Worm (Caenorhabditis elegans): ENCODE measurements around the gene T23F2.4.

Gene T23F2.4

DNA sequence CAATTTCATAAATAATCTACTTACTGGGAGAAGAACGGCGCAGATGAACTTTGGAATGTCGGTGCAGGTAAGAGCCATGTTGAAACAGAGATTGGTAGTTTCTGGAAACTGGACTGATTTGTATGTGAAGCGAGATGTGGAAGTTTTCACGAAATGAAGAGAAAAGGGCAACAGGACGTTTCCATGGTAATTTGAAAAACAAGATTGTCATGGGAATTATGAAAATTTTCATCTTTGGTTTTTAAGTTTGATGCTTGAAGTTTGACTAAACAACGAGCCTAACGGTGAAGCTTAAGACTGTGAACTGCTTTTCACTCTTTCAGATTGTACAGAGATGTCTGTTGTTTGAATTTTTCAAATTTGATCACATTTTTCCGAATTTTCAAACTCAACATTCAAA, 2.7 kb downstream of the T23F2.4 start, which contains the start of gene T23F2.3:
Gene T23F2.3, minus strand, starts transcription at position 101 of the 400 bp plus-strand sequence.
- no peak for TF ChIP-seq unc-62 (GFP tag; optimal IDR thresholded peaks at IDR 0.05)

- TF ChIP-seq unc-62 (GFP tag; optimal IDR thresholded peaks at IDR 0.05) = no peak
Observed at ce11 chrX:5509114-5509877, 5.6 kb downstream of the T23F2.4 start.

DNA sequence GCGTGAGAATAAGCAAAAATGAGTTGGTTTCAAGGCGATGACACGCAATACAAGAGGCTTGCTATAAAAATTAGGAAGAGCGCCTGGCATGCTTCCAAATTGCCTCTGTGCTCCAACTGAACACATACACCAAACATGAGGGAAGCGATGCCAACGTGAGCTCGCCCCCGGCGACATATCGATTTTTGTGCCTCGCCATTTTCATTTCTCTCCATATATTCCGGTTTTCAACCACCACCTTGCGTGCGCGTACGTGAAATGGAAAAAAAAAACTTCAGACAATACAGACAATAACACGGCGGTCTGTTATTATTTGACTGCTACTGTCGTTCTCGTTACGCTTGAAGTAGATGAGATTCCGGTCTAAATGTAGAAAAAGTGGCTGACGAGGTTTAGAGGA, 7.0 kb downstream of the T23F2.4 start:
- TF ChIP-seq unc-62 (GFP tag; optimal IDR thresholded peaks at IDR 0.05) = no peak

DNA sequence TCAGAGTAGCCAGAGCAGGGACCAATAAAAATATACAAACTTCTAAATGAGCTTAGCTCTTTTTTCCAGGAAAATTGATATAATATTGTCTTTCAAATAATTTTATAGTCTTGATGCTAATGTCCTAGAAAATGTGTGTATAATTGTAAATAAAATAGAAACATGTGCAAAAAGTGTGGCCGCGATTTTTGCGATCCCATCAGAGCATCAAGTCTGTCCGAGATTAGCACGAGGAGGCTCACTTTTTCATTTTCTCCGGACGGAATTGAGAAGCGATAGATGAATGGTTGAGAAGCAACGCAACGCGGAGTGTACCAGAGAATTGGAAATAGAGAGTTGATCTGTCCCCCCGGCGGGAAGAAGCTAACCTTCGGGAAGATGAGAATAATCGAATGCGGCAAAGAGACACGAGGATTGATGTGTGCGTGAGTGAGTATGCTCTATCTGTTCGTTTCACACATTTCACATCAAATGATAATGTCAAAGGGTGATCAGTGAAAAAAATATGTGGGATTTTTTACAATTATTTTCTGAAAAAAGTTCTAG, 8.4 kb downstream of the T23F2.4 start:
- TF ChIP-seq unc-62 (GFP tag; optimal IDR thresholded peaks at IDR 0.05) = no peak

DNA sequence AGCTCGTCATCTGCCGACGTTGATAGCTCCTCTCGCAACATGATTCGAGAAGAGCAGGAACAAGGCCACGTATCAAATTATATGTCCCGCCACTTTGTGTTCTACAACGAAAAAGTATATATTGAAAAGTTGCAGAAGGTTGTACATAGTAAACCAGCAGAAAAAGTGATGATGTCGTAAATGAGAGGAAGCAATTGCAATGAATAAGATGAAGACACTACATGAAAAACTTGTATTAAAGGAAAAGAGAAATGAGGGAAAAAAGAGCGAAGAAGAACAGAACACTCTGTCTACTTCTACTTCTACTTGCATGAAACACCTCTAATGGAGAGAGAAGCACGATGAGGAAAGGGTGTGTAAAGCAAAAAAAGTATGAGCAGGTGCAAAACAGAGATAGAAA, 9.7 kb downstream of the T23F2.4 start, which contains the start of gene T23F2.2:
Gene T23F2.2, minus strand, starts transcription at position 101 of the 400 bp plus-strand sequence.
- TF ChIP-seq unc-62 (GFP tag; optimal IDR thresholded peaks at IDR 0.05) = no peak

ce11 chrX:5492820-5493382, 22.0 kb downstream of the T23F2.4 start, which contains the start of the genes bus-8A and bus-8B:
TSS of gene bus-8A (plus strand) at chrX:5492915.
TSS of gene bus-8B (plus strand) at chrX:5493332.
- TF ChIP-seq unc-62 (GFP tag; optimal IDR thresholded peaks at IDR 0.05) = no peak

DNA sequence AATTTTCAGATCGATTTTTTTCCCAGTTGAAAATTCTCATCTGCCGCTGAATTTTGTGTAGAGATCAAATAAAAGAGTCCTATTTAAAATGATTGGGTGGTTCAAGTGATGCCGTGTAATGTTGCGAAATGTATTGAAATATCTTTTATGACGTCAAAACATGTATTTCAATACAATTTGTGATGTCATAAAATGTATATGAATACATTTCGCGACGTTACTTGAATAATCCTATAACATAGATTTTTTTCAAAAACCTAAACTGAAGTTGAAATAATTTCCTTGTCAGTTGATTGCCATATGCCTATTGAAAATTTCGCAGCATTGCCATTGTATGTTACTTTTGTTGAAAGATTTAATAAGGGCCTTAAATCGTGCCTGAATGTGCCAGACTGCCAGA, 25.3 kb downstream of the T23F2.4 start, which contains the start of gene F55D1.1:
Gene F55D1.1, plus strand, starts transcription at position 301 of the 400 bp plus-strand sequence.
- no peak for TF ChIP-seq unc-62 (GFP tag; optimal IDR thresholded peaks at IDR 0.05)

- no peak for TF ChIP-seq unc-62 (GFP tag; optimal IDR thresholded peaks at IDR 0.05)
Observed at ce11 chrX:5488867-5489266, 26.0 kb downstream of the T23F2.4 start.

DNA sequence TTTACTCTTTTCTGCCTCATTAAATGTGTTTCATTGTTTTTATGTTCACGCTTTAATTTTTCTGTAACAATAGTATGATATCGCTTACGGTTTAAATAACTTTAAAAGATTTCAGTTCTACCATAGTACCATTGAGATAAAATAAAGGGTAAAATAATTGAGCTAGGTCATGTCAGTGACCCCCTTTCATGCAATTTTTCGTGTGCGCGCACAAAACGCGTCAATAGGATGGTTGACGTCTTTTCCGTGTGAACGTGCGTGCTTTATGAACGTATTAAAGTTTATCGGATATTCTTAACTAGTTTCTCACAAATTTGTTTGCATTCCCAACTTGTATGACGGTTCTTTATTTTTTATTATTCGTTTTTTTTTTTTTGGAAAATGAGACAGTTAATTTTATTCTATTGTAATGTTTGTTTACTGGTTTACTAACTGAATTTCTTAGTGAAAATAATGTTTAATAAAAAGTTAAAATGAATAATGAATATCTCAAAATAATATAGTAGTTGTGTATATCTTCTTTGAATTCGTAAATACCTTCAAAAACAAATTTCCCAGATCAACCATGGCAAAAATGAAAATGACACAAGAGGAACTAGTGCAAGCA, 28.9 kb downstream of the T23F2.4 start, which contains the start of gene C25F6.1:
Gene C25F6.1, plus strand, starts transcription at position 557 of the 607 bp plus-strand sequence.
- no peak for TF ChIP-seq unc-62 (GFP tag; optimal IDR thresholded peaks at IDR 0.05)

- TF ChIP-seq unc-62 (GFP tag; optimal IDR thresholded peaks at IDR 0.05) = no peak
Observed at ce11 chrX:5485284-5485927, 29.5 kb downstream of the T23F2.4 start.

ce11 chrX:5479876-5480580, 34.9 kb downstream of the T23F2.4 start:
- TF ChIP-seq unc-62 (GFP tag; optimal IDR thresholded peaks at IDR 0.05) = no peak

DNA sequence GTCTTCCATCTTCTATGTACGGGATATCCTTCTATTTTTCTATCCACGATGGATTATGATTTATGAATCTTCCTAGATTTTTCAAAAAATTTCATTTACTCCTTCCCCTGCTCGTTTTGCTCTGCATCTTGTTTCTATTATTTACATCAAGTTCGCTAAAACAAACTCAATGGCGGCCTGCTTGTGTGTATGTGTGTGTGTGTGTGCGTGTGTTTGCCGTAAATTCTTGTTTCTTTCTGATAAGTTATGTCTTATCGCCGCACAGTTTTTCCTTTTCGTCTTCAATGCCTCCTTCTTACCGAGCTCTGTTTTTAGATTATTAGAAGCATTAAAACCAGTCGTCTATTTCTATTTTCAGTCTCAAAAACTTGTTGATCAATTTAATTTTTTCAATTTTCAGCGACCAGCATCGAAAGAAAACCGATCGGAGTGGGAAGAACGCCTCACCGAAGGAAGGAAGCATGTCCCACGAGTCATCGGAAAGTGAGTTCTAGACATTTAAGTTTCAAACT, 35.5 kb downstream of the T23F2.4 start, which contains the start of gene dlg-1:
Gene dlg-1, plus strand, starts transcription at position 401 of the 512 bp plus-strand sequence.
- TF ChIP-seq unc-62 (GFP tag; optimal IDR thresholded peaks at IDR 0.05) = no peak

ce11 chrX:5478875-5479274, 36.0 kb downstream of the T23F2.4 start:
- no peak for TF ChIP-seq unc-62 (GFP tag; optimal IDR thresholded peaks at IDR 0.05)

DNA sequence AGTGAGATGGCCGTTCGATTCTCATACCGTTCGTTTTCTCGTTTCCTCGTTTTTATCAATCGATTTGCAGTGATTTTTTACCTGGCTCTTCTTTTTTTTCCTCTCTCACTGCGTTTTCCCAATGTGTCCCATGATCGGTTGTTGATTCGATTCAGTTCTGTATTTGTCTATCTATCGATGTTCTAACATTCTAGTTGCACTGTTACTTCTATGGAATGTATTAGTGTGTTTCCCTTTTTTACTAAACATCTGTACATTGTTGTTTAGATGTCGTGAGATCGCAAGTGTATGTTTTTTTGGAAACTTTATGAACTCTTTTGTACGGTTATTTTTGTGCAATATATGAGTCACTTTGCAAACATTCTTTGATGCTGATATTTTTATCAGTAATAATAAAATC, 37.3 kb downstream of the T23F2.4 start:
- TF ChIP-seq unc-62 (GFP tag; optimal IDR thresholded peaks at IDR 0.05) = no peak

DNA sequence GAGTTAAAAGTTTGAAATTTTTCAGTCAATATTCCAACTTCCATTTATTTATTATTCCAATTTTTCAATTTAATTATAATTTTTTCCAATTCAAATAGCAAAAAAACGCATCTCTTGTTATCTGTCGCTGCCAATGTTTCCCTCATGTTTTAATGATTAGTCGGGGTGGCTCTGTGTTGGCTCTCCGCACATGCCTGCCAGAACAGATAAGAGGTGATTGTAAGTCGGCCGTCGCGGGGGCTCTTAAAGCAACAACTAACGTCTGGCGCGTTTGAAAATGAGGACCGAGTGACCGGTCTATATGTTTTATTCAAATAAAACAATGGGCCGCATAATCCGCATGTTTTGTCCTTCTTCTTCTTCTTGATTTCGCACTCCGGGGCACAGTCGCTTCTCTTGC, 38.5 kb downstream of the T23F2.4 start:
- TF ChIP-seq unc-62 (GFP tag; optimal IDR thresholded peaks at IDR 0.05) = no peak

Measured in whole organism, dauer.